Worm (Caenorhabditis elegans): ENCODE measurements around the gene W02D7.4.

DNA sequence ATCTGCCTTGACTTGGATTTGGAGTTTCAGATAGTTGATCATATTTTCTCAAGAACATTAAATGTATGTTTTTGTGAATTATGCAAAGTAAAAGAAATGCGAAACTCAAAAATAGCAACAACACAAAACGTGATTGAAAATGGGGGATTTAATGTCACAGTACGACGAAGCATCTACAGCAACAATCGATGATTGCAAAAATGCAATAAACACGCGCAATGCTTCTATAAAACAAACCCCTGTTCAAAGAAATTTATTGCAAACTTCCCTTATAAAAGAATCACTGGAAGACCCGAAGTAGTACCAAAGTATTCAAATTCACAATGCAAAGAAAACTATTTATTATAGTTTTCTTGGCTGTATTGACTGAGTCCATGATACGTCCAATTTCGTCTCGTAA lies 20.7 kb upstream of the W02D7.4 start, which contains the start of gene clec-219:
- TF ChIP-seq aly-1 (tag; optimal IDR thresholded peaks at IDR 0.05), result no peak
- no peak for TF ChIP-seq ceh-13 (GFP tag; optimal IDR thresholded peaks at IDR 0.05)
- no peak for TF ChIP-seq pes-1 (GFP tag; IDR thresholded peaks at IDR 0.05)
- TF ChIP-seq tbx-11 (GFP tag; IDR thresholded peaks at IDR 0.05), result no peak
- TF ChIP-seq B0310.2 (tag; optimal IDR thresholded peaks at IDR 0.05), result no peak
- TF ChIP-seq ama-1 (optimal IDR thresholded peaks at IDR 0.05), result no peak
- no peak for TF ChIP-seq flt-1 (GFP tag; IDR thresholded peaks at IDR 0.05)
- TF ChIP-seq scrt-1 (GFP tag; IDR thresholded peaks at IDR 0.05), result no peak
- no peak for TF ChIP-seq ceh-36 (tag; optimal IDR thresholded peaks at IDR 0.05)
- no peak for TF ChIP-seq hnd-1 (tag; optimal IDR thresholded peaks at IDR 0.05)
- TF ChIP-seq ets-7 (tag; optimal IDR thresholded peaks at IDR 0.05), result no peak
- TF ChIP-seq sea-1 (GFP tag; conservative IDR thresholded peaks at IDR 0.05), result no peak
- no peak for TF ChIP-seq F13C5.2 (tag; optimal IDR thresholded peaks at IDR 0.05)
- TF ChIP-seq hmbx-1 (tag; optimal IDR thresholded peaks at IDR 0.05), result no peak

Data from whole organism, early embryonic.